Fruit fly (Drosophila melanogaster): Measurements from ENCODE around the gene eIF3g1.

The eIF3g1 gene

DNA sequence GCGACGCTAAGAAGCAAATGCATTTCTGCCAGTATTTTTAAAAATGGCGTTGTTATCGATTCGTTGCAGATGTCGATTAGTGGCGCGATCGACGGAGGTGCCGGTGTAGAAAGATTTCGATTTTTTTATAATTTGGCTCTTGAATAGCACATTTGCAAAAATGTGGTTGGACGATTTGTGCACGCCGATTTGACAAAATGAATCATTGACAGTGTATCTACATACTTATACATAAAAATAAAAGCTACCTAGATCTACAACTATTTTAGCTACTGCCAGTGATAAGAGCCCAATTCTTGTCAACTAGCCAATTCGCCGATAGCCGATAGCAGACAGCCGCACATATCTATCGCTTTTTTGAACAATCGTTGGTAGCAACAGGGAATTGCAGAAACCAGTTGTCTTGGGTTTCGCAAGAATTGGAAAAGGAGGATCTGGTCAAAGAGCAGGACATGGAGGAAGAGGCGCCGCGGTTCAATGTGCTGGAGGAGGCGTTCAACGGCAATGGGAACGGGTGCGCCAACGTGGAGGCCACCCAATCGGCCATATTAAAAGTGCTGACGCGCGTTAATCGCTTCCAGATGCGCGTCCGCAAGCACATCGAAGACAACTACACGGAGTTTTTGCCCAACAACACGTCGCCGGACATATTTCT, 6.2 kb downstream of the eIF3g1 start, which contains the start of the genes Klp3A and Zw10 (continued):
- TF ChIP-seq Opbp (GFP tag; IDR thresholded peaks at IDR 0.05; ENCODE audit: partially characterized antibody) (no peak), CG17359 (tag; optimal IDR thresholded peaks at IDR 0.05) (no peak), lab (GFP tag; optimal IDR thresholded peaks at IDR 0.05) (no peak), CG10321 (GFP tag; IDR thresholded peaks at IDR 0.05) (no peak), ara (GFP tag; IDR thresholded peaks at IDR 0.05) (no peak), CG9876 (GFP tag; optimal IDR thresholded peaks at IDR 0.05) (no peak), CG10979 (tag; optimal IDR thresholded peaks at IDR 0.05) (no peak), HLH54F (GFP tag; optimal IDR thresholded peaks at IDR 0.05) (peak; percentile 23), shn (GFP tag; optimal IDR thresholded peaks at IDR 0.05) (peak; percentile 8), z (GFP tag; IDR thresholded peaks at IDR 0.05) (no peak), lmd (GFP tag; IDR thresholded peaks at IDR 0.05) (0 out of 2 replicates have a peak, but pooled peaks have one; percentile 7), hth (optimal IDR thresholded peaks at IDR 0.05) (no peak), schlank (tag; optimal IDR thresholded peaks at IDR 0.05) (no peak), CG8924 (tag; optimal IDR thresholded peaks at IDR 0.05) (no peak), CG10366 (GFP tag; IDR thresholded peaks at IDR 0.05) (no peak), croc (GFP tag; conservative IDR thresholded peaks at IDR 0.05) (no peak), wek (GFP tag; optimal IDR thresholded peaks at IDR 0.05) (no peak), slbo (GFP tag; IDR thresholded peaks at IDR 0.05) (peak; percentile 40), otp (GFP tag; IDR thresholded peaks at IDR 0.05) (no peak), CG5180 (GFP tag; optimal IDR thresholded peaks at IDR 0.05) (no peak), CG13624 (GFP tag; optimal IDR thresholded peaks at IDR 0.05) (no peak), Fer3 (tag; optimal IDR thresholded peaks at IDR 0.05) (no peak), sna (GFP tag; IDR thresholded peaks at IDR 0.05; ENCODE audit: partially characterized antibody) (peak; percentile 63; the same call in 1 of the 2 replicates), CG4404 (GFP tag; IDR thresholded peaks at IDR 0.05) (no peak), CG6272 (GFP tag; IDR thresholded peaks at IDR 0.05) (peak; percentile 26; the same call in 1 of the 2 replicates), Sox100B (GFP tag; optimal IDR thresholded peaks at IDR 0.05) (no peak), CkIIα-i1 (GFP tag; IDR thresholded peaks at IDR 0.05) (no peak), mam (GFP tag; optimal IDR thresholded peaks at IDR 0.05) (peak; percentile 26), CG7271 (tag; optimal IDR thresholded peaks at IDR 0.05) (no peak), Xbp1 (GFP tag; optimal IDR thresholded peaks at IDR 0.05) (no peak), Bdp1 (GFP tag; optimal IDR thresholded peaks at IDR 0.05) (no peak), CG12236 (GFP tag; optimal IDR thresholded peaks at IDR 0.05) (no peak), zen (tag; optimal IDR thresholded peaks at IDR 0.05) (peak; percentile 2), CG6254 (GFP tag; optimal IDR thresholded peaks at IDR 0.05) (no peak), CG11504 (tag; optimal IDR thresholded peaks at IDR 0.05) (no peak), CG11695 (GFP tag; IDR thresholded peaks at IDR 0.05) (no peak), CG31224 (GFP tag; IDR thresholded peaks at IDR 0.05) (no peak), H2.0 (GFP tag; IDR thresholded peaks at IDR 0.05) (no peak), CG13894 (tag; optimal IDR thresholded peaks at IDR 0.05) (no peak), Fer2 (tag; optimal IDR thresholded peaks at IDR 0.05) (no peak), twi (tag; optimal IDR thresholded peaks at IDR 0.05) (peak; percentile 10), CG8359 (GFP tag; optimal IDR thresholded peaks at IDR 0.05; ENCODE audit: borderline replicate concordance) (no peak), CG16779 (GFP tag; IDR thresholded peaks at IDR 0.05) (no peak), CG32767 (GFP tag; IDR thresholded peaks at IDR 0.05) (no peak), CG17361 (GFP tag; IDR thresholded peaks at IDR 0.05) (no peak), Hr3 (GFP tag; optimal IDR thresholded peaks at IDR 0.05) (no peak), gcm2 (GFP tag; optimal IDR thresholded peaks at IDR 0.05) (no peak), CG6791 (GFP tag; IDR thresholded peaks at IDR 0.05; ENCODE audit: partially characterized antibody) (peak; percentile 61), lov (optimal IDR thresholded peaks at IDR 0.05) (no peak), lov (GFP tag; IDR thresholded peaks at IDR 0.05) (no peak), CG10959 (GFP tag; IDR thresholded peaks at IDR 0.05) (no peak)
